Fruit fly (Drosophila melanogaster) whole organism, embryonic: Measurements from ENCODE around the gene Alg7.
A peak's percentile ranks its signal among the peaks of the same experiment; 100 is the strongest.

Experiments
- Atf3 ChIP-seq: fragments of 200-800 bp; sonication (Bioruptor generic); optimal IDR thresholded peaks from 3 replicates; lab custom pipeline; 2016; ENCODE audit warnings: missing biosample characterization, missing genetic modification characterization
- Blimp-1 ChIP-seq: fragments of 200-800 bp; sonication (Bioruptor generic); optimal IDR thresholded peaks from 3 replicates; lab custom pipeline; 2018; ENCODE audit warnings: missing biosample characterization, missing genetic modification characterization, mild to moderate bottlenecking, moderate library complexity, missing genetic modification reagents
- CG10209 ChIP-seq: fragments of 200-800 bp; sonication (Bioruptor generic); optimal IDR thresholded peaks from 3 replicates; lab custom pipeline; 2017; ENCODE audit warnings: missing biosample characterization, mild to moderate bottlenecking, missing genetic modification characterization, missing genetic modification reagents
- CG10267 ChIP-seq: fragments of 200-800 bp; sonication (Bioruptor generic); optimal IDR thresholded peaks from 2 replicates; lab custom pipeline; 2018; ENCODE audit warnings: missing biosample characterization, mild to moderate bottlenecking, missing genetic modification characterization, moderate library complexity
- CG11695 ChIP-seq: fragments of 200-800 bp; sonication (Bioruptor generic); IDR thresholded peaks from 3 replicates; pipeline ENCODE4 v1.3.6; 2022; ENCODE audit warnings: missing biosample characterization, missing genetic modification characterization
- CG13424 ChIP-seq: fragments of 200-800 bp; sonication (Bioruptor generic); optimal IDR thresholded peaks from 2 replicates; lab custom pipeline; 2019; ENCODE audit warnings: missing biosample characterization, mild to moderate bottlenecking, missing genetic modification characterization, moderate library complexity
- CG14667 ChIP-seq: fragments of 200-800 bp; sonication (Bioruptor generic); IDR thresholded peaks from 2 replicates; pipeline ENCODE4 v1.3.6; 2022; ENCODE audit warnings: missing biosample characterization, missing genetic modification characterization
- CG14710 ChIP-seq: fragments of 200-800 bp; sonication (Bioruptor generic); optimal IDR thresholded peaks from 3 replicates; lab custom pipeline; 2019; ENCODE audit warnings: missing biosample characterization, mild to moderate bottlenecking, missing genetic modification characterization, moderate library complexity
- CG1603 ChIP-seq: fragments of 200-800 bp; sonication (Bioruptor generic); optimal IDR thresholded peaks from 2 replicates; lab custom pipeline; 2019; ENCODE audit warnings: missing biosample characterization, mild to moderate bottlenecking, missing genetic modification characterization, moderate library complexity
- CG17328 ChIP-seq: fragments of 200-800 bp; sonication (Bioruptor generic); IDR thresholded peaks from 2 replicates; pipeline ENCODE4 v1.3.6; 2022; ENCODE audit warnings: missing biosample characterization, missing genetic modification characterization
- CG1792 ChIP-seq: fragments of 200-800 bp; sonication (Bioruptor generic); optimal IDR thresholded peaks from 2 replicates; lab custom pipeline; 2016; ENCODE audit warnings: missing biosample characterization, missing genetic modification characterization
- CG2202 ChIP-seq: fragments of 200-800 bp; sonication (Bioruptor generic); optimal IDR thresholded peaks from 2 replicates; lab custom pipeline; 2018; ENCODE audit warnings: missing biosample characterization, mild to moderate bottlenecking, missing genetic modification characterization
- CG2678 ChIP-seq: fragments of 200-800 bp; sonication (Bioruptor generic); optimal IDR thresholded peaks from 3 replicates; lab custom pipeline; 2019; ENCODE audit warnings: missing biosample characterization, mild to moderate bottlenecking, missing genetic modification characterization, moderate library complexity
- CG32772 ChIP-seq: fragments of 200-800 bp; sonication (Bioruptor generic); IDR thresholded peaks from 2 replicates; pipeline ENCODE4 v1.3.6; 2022; ENCODE audit warnings: missing biosample characterization, missing genetic modification characterization
- CG4617 ChIP-seq: fragments of 200-800 bp; sonication (Bioruptor generic); optimal IDR thresholded peaks from 3 replicates; lab custom pipeline; 2016; ENCODE audit warnings: missing biosample characterization, missing genetic modification characterization, borderline replicate concordance
- CG5180 ChIP-seq: fragments of 200-800 bp; sonication (Bioruptor generic); optimal IDR thresholded peaks from 3 replicates; lab custom pipeline; 2017; ENCODE audit warnings: missing biosample characterization, missing genetic modification characterization, mild to moderate bottlenecking, moderate library complexity, missing genetic modification reagents
- CG7839 ChIP-seq: fragments of 200-800 bp; sonication (Bioruptor generic); optimal IDR thresholded peaks from 3 replicates; lab custom pipeline; 2018; ENCODE audit warnings: missing biosample characterization, mild to moderate bottlenecking, missing genetic modification characterization, moderate library complexity
- Fer1 ChIP-seq: fragments of 200-800 bp; sonication (Bioruptor generic); optimal IDR thresholded peaks from 2 replicates; lab custom pipeline; 2017; ENCODE audit warnings: missing biosample characterization, mild to moderate bottlenecking, missing genetic modification characterization
- HLH3B ChIP-seq: fragments of 200-800 bp; sonication (Bioruptor generic); IDR thresholded peaks from 2 replicates; pipeline ENCODE4 v1.3.6; 2022; ENCODE audit warnings: missing biosample characterization, missing genetic modification characterization
- HLH54F ChIP-seq: fragments of 200-800 bp; sonication (Bioruptor generic); optimal IDR thresholded peaks from 3 replicates; lab custom pipeline; 2016; ENCODE audit warnings: missing biosample characterization, missing genetic modification characterization
- Hand ChIP-seq: fragments of 200-800 bp; sonication (Bioruptor generic); optimal IDR thresholded peaks from 2 replicates; lab custom pipeline; 2017; ENCODE audit warnings: mild to moderate bottlenecking, missing biosample characterization, missing genetic modification reagents, missing genetic modification characterization
- Hr39 ChIP-seq: fragments of >200 bp; optimal IDR thresholded peaks from 2 replicates; lab custom pipeline; 2017
- Med ChIP-seq: fragments of 200-800 bp; sonication (Bioruptor generic); peaks from one replicate; lab custom pipeline; 2016; ENCODE audit warnings: missing biosample characterization, missing genetic modification characterization, mild to moderate bottlenecking, inconsistent platforms, moderate library complexity
- Neu2 ChIP-seq: fragments of 200-800 bp; sonication (Bioruptor generic); optimal IDR thresholded peaks from 3 replicates; lab custom pipeline; 2016; ENCODE audit warnings: missing biosample characterization, missing genetic modification characterization, borderline replicate concordance
- Oaz ChIP-seq: fragments of 200-800 bp; sonication (Bioruptor generic); IDR thresholded peaks from 2 replicates; pipeline ENCODE4 v1.3.6; 2022; ENCODE audit warnings: missing biosample characterization, missing genetic modification characterization
- PHDP ChIP-seq: fragments of 200-800 bp; sonication (Bioruptor generic); optimal IDR thresholded peaks from 3 replicates; lab custom pipeline; 2018; ENCODE audit warnings: missing biosample characterization, mild to moderate bottlenecking, missing genetic modification characterization, moderate library complexity
- Ptx1 ChIP-seq: fragments of 200-800 bp; sonication (Bioruptor generic); IDR thresholded peaks from 2 replicates; pipeline ENCODE4 v1.3.6; 2022; ENCODE audit warnings: missing biosample characterization, missing genetic modification characterization
- Rx ChIP-seq: fragments of 200-800 bp; sonication (Bioruptor generic); IDR thresholded peaks from 2 replicates; pipeline ENCODE4 v1.3.6; 2022; ENCODE audit warnings: missing biosample characterization, missing genetic modification characterization
- Sox102F ChIP-seq: fragments of 200-800 bp; sonication (Bioruptor generic); optimal IDR thresholded peaks from 2 replicates; lab custom pipeline; 2018; ENCODE audit warnings: missing biosample characterization, mild to moderate bottlenecking, missing genetic modification characterization, moderate library complexity
- al ChIP-seq: fragments of 200-800 bp; sonication (Bioruptor generic); IDR thresholded peaks from 2 replicates; pipeline ENCODE4 v1.3.6; 2022; ENCODE audit warnings: missing biosample characterization, missing genetic modification characterization
- chinmo ChIP-seq: fragments of 200-800 bp; sonication (Bioruptor generic); IDR thresholded peaks from 4 replicates; pipeline ENCODE4 v1.3.6; 2022; ENCODE audit warnings: missing biosample characterization, missing genetic modification characterization; ENCODE audit not compliant: partially characterized antibody
- corto ChIP-seq: fragments of 200-800 bp; sonication (Bioruptor generic); optimal IDR thresholded peaks from 2 replicates; lab custom pipeline; 2016; ENCODE audit warnings: missing biosample characterization, mild to moderate bottlenecking, missing genetic modification characterization, moderate library complexity
- danr ChIP-seq: fragments of 200-800 bp; sonication (Bioruptor generic); IDR thresholded peaks from 2 replicates; pipeline ENCODE4 v1.3.6; 2022; ENCODE audit warnings: missing biosample characterization, missing genetic modification characterization
- dmrt99B ChIP-seq: fragments of 200-800 bp; sonication (Bioruptor generic); optimal IDR thresholded peaks from 2 replicates; lab custom pipeline; 2018; ENCODE audit warnings: missing biosample characterization, mild to moderate bottlenecking, missing genetic modification characterization, moderate library complexity
- dysf ChIP-seq: fragments of 200-800 bp; sonication (Bioruptor generic); IDR thresholded peaks from 3 replicates; pipeline ENCODE4 v1.3.6; 2022; ENCODE audit warnings: missing biosample characterization, missing genetic modification characterization
- fd96Cb ChIP-seq: fragments of 200-800 bp; sonication (Bioruptor generic); optimal IDR thresholded peaks from 2 replicates; lab custom pipeline; 2018; ENCODE audit warnings: missing biosample characterization, mild to moderate bottlenecking, missing genetic modification characterization, moderate library complexity
- fru ChIP-seq: fragments of >200 bp; optimal IDR thresholded peaks from 2 replicates; lab custom pipeline; 2017
- ftz-f1 ChIP-seq: fragments of 200-800 bp; sonication (Bioruptor generic); optimal IDR thresholded peaks from 2 replicates; lab custom pipeline; 2016; ENCODE audit warnings: missing biosample characterization, missing genetic modification characterization
- gfzf ChIP-seq: fragments of 200-800 bp; sonication (Bioruptor generic); optimal IDR thresholded peaks from 2 replicates; lab custom pipeline; 2016; ENCODE audit warnings: missing biosample characterization, mild to moderate bottlenecking, missing genetic modification characterization, moderate library complexity
- grau ChIP-seq: fragments of 200-800 bp; optimal IDR thresholded peaks from 3 replicates; lab custom pipeline; 2019; ENCODE audit warnings: missing biosample characterization, mild to moderate bottlenecking, missing genetic modification characterization, moderate library complexity
- insv ChIP-seq, 2 experiments: fragments of 200-800 bp; sonication (Bioruptor generic); optimal IDR thresholded peaks; 3 replicates each; lab custom pipeline; 2016 to 2018; ENCODE audit warnings: missing biosample characterization in 2 of 2, missing genetic modification characterization in 2 of 2
- lab ChIP-seq: fragments of 200-800 bp; sonication (Bioruptor generic); optimal IDR thresholded peaks from 3 replicates; lab custom pipeline; 2017; ENCODE audit warnings: missing biosample characterization, missing genetic modification characterization, mild to moderate bottlenecking, moderate library complexity, missing genetic modification reagents
- pan ChIP-seq, 4 experiments: fragments of >200 bp in 3 of 4; fragments of 200-800 bp in 1 of 4; sonication (Bioruptor generic) in 1 of 4; optimal IDR thresholded peaks in 3 of 4; IDR thresholded peaks in 1 of 4; 2 replicates each; pipeline versions ENCODE4 v1.3.6 to Lab custom; 2017 to 2022; ENCODE audit warnings: missing biosample characterization in 2 of 4, missing genetic modification characterization in 2 of 4, mixed read lengths in 1 of 4
- peb ChIP-seq: fragments of 200-800 bp; sonication (Bioruptor generic); IDR thresholded peaks from 2 replicates; pipeline ENCODE4 v1.3.6; 2022; ENCODE audit warnings: missing biosample characterization, missing genetic modification characterization
- stwl ChIP-seq: fragments of 200-800 bp; sonication (Bioruptor generic); optimal IDR thresholded peaks from 3 replicates; lab custom pipeline; 2018; ENCODE audit warnings: missing biosample characterization, mild to moderate bottlenecking, missing genetic modification characterization, moderate library complexity
- tap ChIP-seq: fragments of 200-800 bp; optimal IDR thresholded peaks from 3 replicates; lab custom pipeline; 2019; ENCODE audit warnings: missing biosample characterization, mild to moderate bottlenecking, missing genetic modification characterization, moderate library complexity
- unpg ChIP-seq: fragments of 200-800 bp; sonication (Bioruptor generic); optimal IDR thresholded peaks from 3 replicates; lab custom pipeline; 2018; ENCODE audit warnings: missing biosample characterization, mild to moderate bottlenecking, missing genetic modification characterization, moderate library complexity

The Alg7 gene

DNA sequence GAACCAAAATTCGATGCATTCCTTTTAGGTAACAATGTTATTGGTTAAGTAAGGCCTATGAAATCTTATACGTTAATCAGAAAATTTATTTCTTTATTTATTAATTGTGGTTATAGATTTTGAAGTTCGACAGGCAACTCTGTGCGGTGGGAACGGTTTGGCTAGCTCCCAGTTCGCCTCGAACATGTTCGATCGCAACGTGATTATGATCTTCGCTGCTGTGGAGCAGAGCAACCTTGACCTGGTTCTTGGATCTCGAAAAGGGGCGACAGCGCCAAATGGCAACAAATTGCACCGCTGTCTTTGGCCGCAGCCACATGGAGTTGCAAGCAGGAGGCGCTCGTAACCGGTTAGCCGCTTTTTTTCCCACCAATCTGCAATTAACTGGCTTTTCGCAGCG lies 24.7 kb upstream of the Alg7 start:
- TF ChIP-seq CG5180 (peak; percentile 91), ftz-f1 (GFP tag; lab: Kevin White, UChicago) (no peak), corto (GFP tag; lab: Kevin White, UChicago) (no peak), CG17328 (GFP tag; lab: Robert Waterston, UW) (0 out of 2 replicates have a peak, but pooled peaks have one; percentile 23), CG10267 (tag; lab: Kevin White, UChicago) (no peak), fru (lab: Kevin White, UChicago) (no peak), HLH3B (peak; percentile 31; the same call in 1 of the 2 replicates), CG13424 (tag; lab: Kevin White, UChicago) (no peak), Hr39 (no peak), Med (GFP tag; lab: Kevin White, UChicago) (peak; percentile 41)
- TF ChIP-seq, all 482 proteins: peak for 4

DNA sequence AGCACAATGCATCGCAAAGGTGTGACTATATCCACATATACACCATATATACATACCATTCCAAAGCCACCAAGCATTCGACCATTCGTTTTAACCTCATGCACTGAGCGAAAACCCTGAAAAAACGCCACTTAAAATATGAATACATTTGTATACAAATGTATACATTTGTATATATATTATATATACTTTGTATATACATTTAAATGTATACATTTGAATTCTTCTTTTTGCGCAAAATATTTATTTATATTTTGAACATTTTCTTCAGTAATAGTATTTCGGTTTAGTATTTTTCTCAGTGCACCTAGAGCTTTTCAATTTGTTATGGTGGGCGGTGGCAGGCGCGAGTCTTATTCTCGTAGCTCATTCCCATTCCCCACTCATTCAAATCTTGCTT lies 22.7 kb upstream of the Alg7 start:
- TF ChIP-seq CG2202 (tag; lab: Kevin White, UChicago): no peak
- no peak for TF ChIP-seq danr (GFP tag; lab: Robert Waterston, UW)
- 0 out of 2 replicates have a peak, but pooled peaks have one; percentile 13 for TF ChIP-seq CG32772 (GFP tag; lab: Robert Waterston, UW)
- peak; percentile 33 for TF ChIP-seq grau (tag; lab: Kevin White, UChicago)
- TF ChIP-seq PHDP (tag; lab: Kevin White, UChicago): peak; percentile 46
- TF ChIP-seq Atf3 (GFP tag; lab: Kevin White, UChicago): no peak
- 0 out of 2 replicates have a peak, but pooled peaks have one; percentile 29 for TF ChIP-seq Oaz (GFP tag; lab: Robert Waterston, UW)
- no peak for TF ChIP-seq insv (GFP tag; optimal IDR thresholded peaks at IDR 0.05; lab: Kevin White, UChicago)
- peak; percentile 24 for TF ChIP-seq unpg (GFP tag; lab: Kevin White, UChicago)
- peak; percentile 52 for TF ChIP-seq CG2678
- TF ChIP-seq CG13424 (tag; lab: Kevin White, UChicago): peak; percentile 40
- peak; percentile 46 for TF ChIP-seq CG7839 (tag; lab: Kevin White, UChicago)
- TF ChIP-seq stwl (tag; lab: Kevin White, UChicago): no peak
- no peak for TF ChIP-seq ftz-f1 (GFP tag; lab: Kevin White, UChicago)
- 0 out of 2 replicates have a peak, but pooled peaks have one; percentile 25 for TF ChIP-seq Ptx1 (GFP tag; lab: Robert Waterston, UW)
- no peak for TF ChIP-seq Rx (GFP tag; lab: Robert Waterston, UW)
- TF ChIP-seq Hand: no peak
- 0 out of 4 replicates have a peak, but pooled peaks have one; percentile 48 for TF ChIP-seq chinmo (GFP tag; lab: Robert Waterston, UW)
- peak; percentile 27 for TF ChIP-seq Sox102F (GFP tag; lab: Kevin White, UChicago)
- TF ChIP-seq CG10209 (GFP tag; lab: Kevin White, UChicago): peak; percentile 3
- TF ChIP-seq Blimp-1 (GFP tag; lab: Kevin White, UChicago): peak; percentile 33
- no peak for TF ChIP-seq CG1603
- TF ChIP-seq CG17328 (GFP tag; lab: Robert Waterston, UW): no peak
- no peak for TF ChIP-seq Neu2
- TF ChIP-seq CG1792 (GFP tag; lab: Kevin White, UChicago): no peak
- TF ChIP-seq lab: peak; percentile 51
- no peak for TF ChIP-seq HLH54F (GFP tag; lab: Kevin White, UChicago)
- TF ChIP-seq dysf (GFP tag; lab: Robert Waterston, UW): peak; percentile 58; the same call in 1 of the 3 replicates
- no peak for TF ChIP-seq CG14710
- 0 out of 2 replicates have a peak, but pooled peaks have one; percentile 18 for TF ChIP-seq al (GFP tag; lab: Robert Waterston, UW)
- TF ChIP-seq pan (optimal IDR thresholded peaks at IDR 0.05; lab: Kevin White, UChicago): no peak
- peak in 1 of 2 experiments; percentile 43 for TF ChIP-seq pan (GFP tag; optimal IDR thresholded peaks at IDR 0.05 in 1 of 2, IDR thresholded peaks at IDR 0.05 in 1 of 2)
- TF ChIP-seq CG4617 (GFP tag; lab: Kevin White, UChicago): no peak
- TF ChIP-seq tap (tag; lab: Kevin White, UChicago): peak; percentile 6
- TF ChIP-seq Fer1 (GFP tag; lab: Kevin White, UChicago): peak; percentile 62
- peak; percentile 61; the same call in 2 of the 3 replicates for TF ChIP-seq CG11695
- peak; percentile 3 for TF ChIP-seq fd96Cb (tag; lab: Kevin White, UChicago)
- TF ChIP-seq peb (GFP tag; lab: Robert Waterston, UW): no peak
- TF ChIP-seq gfzf (GFP tag; lab: Kevin White, UChicago): no peak
- TF ChIP-seq dmrt99B (tag; lab: Kevin White, UChicago): peak; percentile 33
- TF ChIP-seq CG14667 (GFP tag; lab: Robert Waterston, UW): no peak
